Worm (Caenorhabditis elegans) whole organism, late embryonic: ENCODE measurements around the gene lipl-6.

Source experiments
- K02D7.2 ChIP-seq: sonication (generic microtip); optimal IDR thresholded peaks from 2 replicates; lab custom pipeline; 2017; ENCODE audit warnings: mild to moderate bottlenecking, missing genetic modification characterization, missing compliant biosample characterization
- ama-1 ChIP-seq: fragments of 150-350 bp; optimal IDR thresholded peaks from 2 replicates; lab custom pipeline; 2014
- pag-3 ChIP-seq: sonication (generic microtip); optimal IDR thresholded peaks from 2 replicates; lab custom pipeline; 2016; ENCODE audit warnings: missing compliant biosample characterization, missing genetic modification characterization, borderline replicate concordance

ce11 chrV:6900814-6901592 is 33.1 kb downstream of the lipl-6 start:
- no peak for TF ChIP-seq ama-1 (lab: Kevin White, UChicago)
- TF ChIP-seq K02D7.2 (tag; lab: Kevin White, UChicago) = no peak
- TF ChIP-seq pag-3 (tag; lab: Kevin White, UChicago) = no peak
